Fruit fly (Drosophila melanogaster) whole organism, prepupa: Measurements from ENCODE around the gene yata.
A peak's percentile ranks its signal among the peaks of the same experiment; 100 is the strongest.

ENCODE experiments used
- CG32006 ChIP-seq: fragments of 200-800 bp; sonication (Bioruptor generic); optimal IDR thresholded peaks from 3 replicates; lab custom pipeline; 2017; ENCODE audit warnings: missing biosample characterization, mild to moderate bottlenecking, missing genetic modification characterization
- dsx ChIP-seq: fragments of 200-800 bp; optimal IDR thresholded peaks from 3 replicates; lab custom pipeline; 2019; ENCODE audit warnings: missing biosample characterization, mild to moderate bottlenecking, missing genetic modification characterization, moderate library complexity; ENCODE audit not compliant: poor library complexity, severe bottlenecking

dm6 chr3R:29740078-29740477, 8.9 kb upstream of the yata start:
- peak; percentile 49 for TF ChIP-seq dsx (GFP tag; lab: Kevin White, UChicago)
- TF ChIP-seq CG32006, result no peak
